Worm (Caenorhabditis elegans): ENCODE results near the gene clec-34.

clec-34 gene

ce11 chrV:16733681-16734080, 1.9 kb upstream of the clec-34 start, which contains the start of gene T25E12.16:
T25E12.16 (minus strand) TSS chrV:16733781.
- TF ChIP-seq F23B12.7 (tag; optimal IDR thresholded peaks at IDR 0.05; ENCODE audit: insufficient read depth) (no peak), mxl-1 (tag; optimal IDR thresholded peaks at IDR 0.05) (no peak), let-526 (GFP tag; IDR thresholded peaks at IDR 0.05) (no peak), nfya-2 (GFP tag; IDR thresholded peaks at IDR 0.05) (no peak)

ce11 chrV:16739100-16739499, 3.5 kb downstream of the clec-34 start, which contains the start of the genes clec-29 and clec-39:
clec-29 (minus strand) TSS chrV:16739200.
clec-39 (plus strand) TSS chrV:16739268.
- TF ChIP-seq madf-6 (GFP tag; IDR thresholded peaks at IDR 0.05) (no peak), F39B2.1 (GFP tag; IDR thresholded peaks at IDR 0.05) (no peak), hmg-20 (GFP tag; IDR thresholded peaks at IDR 0.05) (no peak), F57C9.4 (tag; optimal IDR thresholded peaks at IDR 0.05) (no peak), F33H1.4 (GFP tag; IDR thresholded peaks at IDR 0.05) (no peak), lsl-1 (GFP tag; optimal IDR thresholded peaks at IDR 0.05) (no peak), B0035.1 (tag; optimal IDR thresholded peaks at IDR 0.05) (no peak), ceh-79 (tag; optimal IDR thresholded peaks at IDR 0.05) (no peak), tbx-9 (tag; optimal IDR thresholded peaks at IDR 0.05; ENCODE audit: borderline replicate concordance) (no peak)

ce11 chrV:16742123-16742522, 6.6 kb downstream of the clec-34 start, which contains the start of gene T25E12.6:
T25E12.6 (plus strand) TSS chrV:16742423.
- TF ChIP-seq akir-1 (GFP tag; optimal IDR thresholded peaks at IDR 0.05) (no peak), B0261.1 (tag; optimal IDR thresholded peaks at IDR 0.05) (no peak), dox-1 (GFP tag; IDR thresholded peaks at IDR 0.05) (no peak), F22D6.2 (tag; optimal IDR thresholded peaks at IDR 0.05) (no peak), ama-1 (optimal IDR thresholded peaks at IDR 0.05) (no peak), ama-1 (GFP tag; optimal IDR thresholded peaks at IDR 0.05) (no peak), tbp1 (GFP tag; optimal IDR thresholded peaks at IDR 0.05) (no peak), hsf-1 (GFP tag; IDR thresholded peaks at IDR 0.05) (no peak), C17E4.6 (GFP tag; IDR thresholded peaks at IDR 0.05) (no peak), B0035.1 (tag; optimal IDR thresholded peaks at IDR 0.05) (no peak), nhr-179 (tag; optimal IDR thresholded peaks at IDR 0.05) (no peak)

- TF ChIP-seq tbp1 (GFP tag; optimal IDR thresholded peaks at IDR 0.05) (peak; percentile 13), nfyb-1 (GFP tag; IDR thresholded peaks at IDR 0.05) (0 out of 2 replicates have a peak, but pooled peaks have one; percentile 33), B0336.3 (GFP tag; IDR thresholded peaks at IDR 0.05) (peak; percentile 89), zim-3 (tag; optimal IDR thresholded peaks at IDR 0.05) (no peak), ekl-4 (GFP tag; IDR thresholded peaks at IDR 0.05) (peak; percentile 62; the same call in 1 of the 2 replicates), hrde-1 (tag; optimal IDR thresholded peaks at IDR 0.05; ENCODE audit: borderline replicate concordance) (peak; percentile 74), Y79H2A.3 (GFP tag; conservative IDR thresholded peaks at IDR 0.05) (peak; percentile 95), lir-1 (GFP tag; conservative IDR thresholded peaks at IDR 0.05) (peak; percentile 37; the same call in 1 of the 2 replicates), let-526 (GFP tag; IDR thresholded peaks at IDR 0.05) (no peak), ceh-100 (GFP tag; IDR thresholded peaks at IDR 0.05) (peak; percentile 59), F10E7.11 (tag; optimal IDR thresholded peaks at IDR 0.05) (peak; percentile 3), lin-26 (GFP tag; IDR thresholded peaks at IDR 0.05) (peak; percentile 66), F52B5.7 (tag; optimal IDR thresholded peaks at IDR 0.05) (peak; percentile 39), ztf-3 (GFP tag; optimal IDR thresholded peaks at IDR 0.05) (no peak), lsl-1 (GFP tag; optimal IDR thresholded peaks at IDR 0.05) (peak; percentile 3), somi-1 (GFP tag; optimal IDR thresholded peaks at IDR 0.05) (no peak), mcd-1 (GFP tag; IDR thresholded peaks at IDR 0.05) (peak; percentile 34; the same call in 1 of the 2 replicates), unc-130 (GFP tag; optimal IDR thresholded peaks at IDR 0.05) (peak; percentile 27), ztf-28 (GFP tag; IDR thresholded peaks at IDR 0.05) (0 out of 2 replicates have a peak, but pooled peaks have one; percentile 44), hmg-20 (GFP tag; IDR thresholded peaks at IDR 0.05) (no peak), ceh-58 (GFP tag; IDR thresholded peaks at IDR 0.05) (peak; percentile 65; the same call in 1 of the 2 replicates), pbrm-1 (GFP tag; IDR thresholded peaks at IDR 0.05) (peak; percentile 57), nfya-2 (GFP tag; IDR thresholded peaks at IDR 0.05) (no peak), aptf-3 (GFP tag; IDR thresholded peaks at IDR 0.05) (0 out of 2 replicates have a peak, but pooled peaks have one; percentile 43), hsf-1 (GFP tag; IDR thresholded peaks at IDR 0.05) (peak; percentile 72), ceh-91 (GFP tag; IDR thresholded peaks at IDR 0.05) (peak; percentile 64; the same call in 1 of the 2 replicates), die-1 (tag; optimal IDR thresholded peaks at IDR 0.05) (peak; percentile 48)
Observed at ce11 chrV:16744783-16745182, 9.2 kb downstream of the clec-34 start.
